Worm (Caenorhabditis elegans) whole organism, L2 larva: ENCODE results near the gene hir-1.

Experiments
- C34F6.9 ChIP-seq: fragments of 150-350 bp; optimal IDR thresholded peaks from 2 replicates; lab custom pipeline; 2014; ENCODE audit warnings: missing biosample characterization, missing genetic modification characterization
- F13H6.1 ChIP-seq: sonication (generic microtip); optimal IDR thresholded peaks from 2 replicates; lab custom pipeline; 2016; ENCODE audit warnings: missing genetic modification characterization, missing compliant biosample characterization
- ZK546.5 ChIP-seq: sonication (generic microtip); optimal IDR thresholded peaks from 2 replicates; lab custom pipeline; 2017; ENCODE audit warnings: missing biosample characterization, missing genetic modification characterization
- alr-1 ChIP-seq: fragments of 150-350 bp; optimal IDR thresholded peaks from 2 replicates; lab custom pipeline; 2014; ENCODE audit warnings: missing biosample characterization, missing genetic modification characterization
- ama-1 ChIP-seq: fragments of 150-350 bp; optimal IDR thresholded peaks from 2 replicates; lab custom pipeline; 2018; ENCODE audit warnings: inconsistent platforms
- blmp-1 ChIP-seq: sonication (generic microtip); optimal IDR thresholded peaks from 2 replicates; lab custom pipeline; 2017; ENCODE audit warnings: missing genetic modification characterization, mild to moderate bottlenecking, missing compliant biosample characterization, antibody characterized with exemption, moderate library complexity; ENCODE audit not compliant: insufficient read depth
- ceh-16 ChIP-seq: fragments of 150-350 bp; optimal IDR thresholded peaks from 2 replicates; lab custom pipeline; 2014; ENCODE audit warnings: missing biosample characterization, missing genetic modification characterization
- crh-2 ChIP-seq: sonication (generic microtip); optimal IDR thresholded peaks from 2 replicates; lab custom pipeline; 2017; ENCODE audit warnings: missing biosample characterization, missing genetic modification characterization
- dmd-4 ChIP-seq: sonication (generic microtip); optimal IDR thresholded peaks from 2 replicates; lab custom pipeline; 2017; ENCODE audit warnings: missing biosample characterization, missing genetic modification characterization
- egl-27 ChIP-seq: sonication (generic microtip); optimal IDR thresholded peaks from 3 replicates; lab custom pipeline; 2017; ENCODE audit warnings: missing biosample characterization, missing genetic modification reagents, missing genetic modification characterization
- elt-1 ChIP-seq: fragments of 150-350 bp; optimal IDR thresholded peaks from 2 replicates; lab custom pipeline; 2014; ENCODE audit warnings: missing biosample characterization, missing genetic modification characterization
- elt-3 ChIP-seq: sonication (generic microtip); optimal IDR thresholded peaks from 2 replicates; lab custom pipeline; 2017; ENCODE audit warnings: missing biosample characterization, missing genetic modification characterization
- fos-1 ChIP-seq: fragments of 150-350 bp; optimal IDR thresholded peaks from 2 replicates; lab custom pipeline; 2014; ENCODE audit warnings: missing biosample characterization, missing genetic modification characterization
- gmeb-1 ChIP-seq: fragments of 150-350 bp; optimal IDR thresholded peaks from 2 replicates; lab custom pipeline; 2014; ENCODE audit warnings: missing biosample characterization, missing genetic modification characterization
- lin-11 ChIP-seq: fragments of 150-350 bp; sonication (generic microtip); optimal IDR thresholded peaks from 2 replicates; lab custom pipeline; 2014; ENCODE audit warnings: missing biosample characterization, missing genetic modification characterization, inconsistent platforms, mixed read lengths
- lin-13 ChIP-seq: fragments of 150-350 bp; optimal IDR thresholded peaks from 2 replicates; lab custom pipeline; 2014; ENCODE audit warnings: missing biosample characterization, missing genetic modification reagents, missing genetic modification characterization
- mbf-1 ChIP-seq: sonication (generic microtip); optimal IDR thresholded peaks from 2 replicates; lab custom pipeline; 2017; ENCODE audit warnings: missing biosample characterization, missing genetic modification characterization
- mdl-1 ChIP-seq, 2 experiments: fragments of 150-350 bp in 1 of 2; sonication (generic microtip) in 1 of 2; optimal IDR thresholded peaks; 2 replicates each; lab custom pipeline; 2017; ENCODE audit warnings: missing biosample characterization in 2 of 2, missing genetic modification characterization in 2 of 2
- nhr-10 ChIP-seq: sonication (generic microtip); optimal IDR thresholded peaks from 2 replicates; lab custom pipeline; 2017; ENCODE audit warnings: missing biosample characterization, missing genetic modification characterization
- nhr-11 ChIP-seq: fragments of 150-350 bp; optimal IDR thresholded peaks from 2 replicates; lab custom pipeline; 2014; ENCODE audit warnings: missing biosample characterization, missing genetic modification characterization
- nhr-12 ChIP-seq: fragments of 150-350 bp; optimal IDR thresholded peaks from 2 replicates; lab custom pipeline; 2014; ENCODE audit warnings: missing biosample characterization, missing genetic modification characterization
- nhr-129 ChIP-seq: fragments of 150-350 bp; optimal IDR thresholded peaks from 2 replicates; lab custom pipeline; 2014; ENCODE audit warnings: missing biosample characterization, missing genetic modification characterization
- nhr-21 ChIP-seq: fragments of 150-350 bp; optimal IDR thresholded peaks from 2 replicates; lab custom pipeline; 2014; ENCODE audit warnings: missing biosample characterization, missing genetic modification characterization
- nhr-23 ChIP-seq: fragments of 150-350 bp; optimal IDR thresholded peaks from 2 replicates; lab custom pipeline; 2014; ENCODE audit warnings: missing biosample characterization, missing genetic modification reagents, missing genetic modification characterization
- nhr-25 ChIP-seq: fragments of 150-350 bp; sonication (generic microtip); optimal IDR thresholded peaks from 3 replicates; lab custom pipeline; 2014; ENCODE audit warnings: missing biosample characterization, missing genetic modification characterization
- nhr-6 ChIP-seq: fragments of 150-350 bp; optimal IDR thresholded peaks from 2 replicates; lab custom pipeline; 2014; ENCODE audit warnings: missing biosample characterization, missing genetic modification characterization
- peb-1 ChIP-seq: fragments of 150-350 bp; optimal IDR thresholded peaks from 2 replicates; lab custom pipeline; 2014; ENCODE audit warnings: missing biosample characterization, missing genetic modification characterization
- skn-1 ChIP-seq: sonication (generic microtip); optimal IDR thresholded peaks from 2 replicates; lab custom pipeline; 2017; ENCODE audit warnings: missing biosample characterization, missing genetic modification characterization
- sma-3 ChIP-seq: sonication (generic microtip); optimal IDR thresholded peaks from 2 replicates; lab custom pipeline; 2016; ENCODE audit warnings: missing genetic modification reagents, missing genetic modification characterization, missing compliant biosample characterization
- sma-9 ChIP-seq, 2 experiments: fragments of 150-350 bp in 1 of 2; sonication (generic microtip) in 1 of 2; optimal IDR thresholded peaks; 2 replicates each; lab custom pipeline; 2014 to 2016; ENCODE audit warnings: missing genetic modification characterization in 2 of 2, mild to moderate bottlenecking in 1 of 2, missing biosample characterization in 1 of 2, missing compliant biosample characterization in 1 of 2, missing genetic modification reagents in 1 of 2, moderate library complexity in 1 of 2
- snpc-4 ChIP-seq: fragments of 150-350 bp; optimal IDR thresholded peaks from 2 replicates; lab custom pipeline; 2014; ENCODE audit warnings: missing biosample characterization, missing genetic modification characterization
- unc-39 ChIP-seq: fragments of 150-350 bp; optimal IDR thresholded peaks from 2 replicates; lab custom pipeline; 2014; ENCODE audit warnings: missing biosample characterization, missing genetic modification characterization
- unc-55 ChIP-seq: fragments of 150-350 bp; sonication (generic microtip); optimal IDR thresholded peaks from 3 replicates; lab custom pipeline; 2014; ENCODE audit warnings: missing biosample characterization, missing genetic modification reagents, missing genetic modification characterization
- zag-1 ChIP-seq: fragments of 150-350 bp; optimal IDR thresholded peaks from 2 replicates; lab custom pipeline; 2014; ENCODE audit warnings: missing biosample characterization, missing genetic modification characterization
- ztf-1 ChIP-seq: fragments of 200-800 bp; sonication (Bioruptor generic); conservative IDR thresholded peaks from 2 replicates; pipeline ENCODE4 v1.3.6; 2022; ENCODE audit warnings: missing genetic modification characterization, missing compliant biosample characterization
- ztf-11 ChIP-seq: sonication (generic microtip); optimal IDR thresholded peaks from 2 replicates; lab custom pipeline; 2017; ENCODE audit warnings: missing biosample characterization, missing genetic modification characterization
- ztf-4 ChIP-seq: fragments of 150-350 bp; optimal IDR thresholded peaks from 2 replicates; lab custom pipeline; 2014; ENCODE audit warnings: missing biosample characterization, missing genetic modification characterization

Gene hir-1

ce11 chrV:5548051-5548450 is 26.1 kb downstream of the hir-1 start, which contains the start of gene ugt-48:
Gene ugt-48, minus strand, starts transcription at chrV:5548062.
- TF ChIP-seq F13H6.1 (no peak), lin-11 (tag; lab: Kevin White, UChicago) (no peak), fos-1 (tag; lab: Kevin White, UChicago) (peak; percentile 51), ZK546.5 (tag; lab: Kevin White, UChicago) (no peak), lin-13 (GFP tag; lab: Kevin White, UChicago) (no peak), ama-1 (lab: Kevin White, UChicago) (no peak), elt-1 (tag; lab: Kevin White, UChicago) (no peak), skn-1 (tag; lab: Kevin White, UChicago) (peak; percentile 72), snpc-4 (tag; lab: Kevin White, UChicago) (no peak), unc-55 (no peak), sma-9 (GFP tag; optimal IDR thresholded peaks at IDR 0.05; lab: Kevin White, UChicago) (no peak), sma-9 (tag; optimal IDR thresholded peaks at IDR 0.05; lab: Kevin White, UChicago) (no peak), unc-39 (tag; lab: Kevin White, UChicago) (no peak), nhr-12 (no peak), ceh-16 (tag; lab: Kevin White, UChicago) (no peak), gmeb-1 (tag; lab: Kevin White, UChicago) (no peak)
- TF ChIP-seq, all 48 proteins: peak for 2

- TF ChIP-seq nhr-11 (tag; lab: Kevin White, UChicago) (no peak), nhr-129 (tag; lab: Kevin White, UChicago) (peak; percentile 65)
Measured at ce11 chrV:5548497-5548896, 26.6 kb downstream of the hir-1 start.

ce11 chrV:5558590-5558989 is 36.7 kb downstream of the hir-1 start, which contains the start of gene glb-5:
Gene glb-5, plus strand, starts transcription at chrV:5558890.
- no peak for TF ChIP-seq ama-1 (lab: Kevin White, UChicago)
- TF ChIP-seq alr-1: no peak
- no peak for TF ChIP-seq gmeb-1 (tag; lab: Kevin White, UChicago)
- TF ChIP-seq ztf-11: no peak
- TF ChIP-seq, all 48 proteins: peak for 0

ce11 chrV:5559882-5560281 is 37.9 kb downstream of the hir-1 start:
- TF ChIP-seq skn-1 (tag; lab: Kevin White, UChicago) (peak; percentile 53), unc-55 (no peak), fos-1 (tag; lab: Kevin White, UChicago) (peak; percentile 96), F13H6.1 (peak; percentile 0), sma-9 (GFP tag; optimal IDR thresholded peaks at IDR 0.05; lab: Kevin White, UChicago) (peak; percentile 61), sma-9 (tag; optimal IDR thresholded peaks at IDR 0.05; lab: Kevin White, UChicago) (no peak), crh-2 (tag; lab: Kevin White, UChicago) (peak; percentile 84), nhr-23 (tag; lab: Kevin White, UChicago) (no peak), nhr-11 (tag; lab: Kevin White, UChicago) (no peak)

- TF ChIP-seq alr-1: no peak
- TF ChIP-seq ZK546.5 (tag; lab: Kevin White, UChicago): no peak
- no peak for TF ChIP-seq egl-27 (tag; lab: Kevin White, UChicago)
- TF ChIP-seq mbf-1 (tag; lab: Kevin White, UChicago): no peak
- no peak for TF ChIP-seq zag-1 (tag; lab: Kevin White, UChicago)
- no peak for TF ChIP-seq nhr-23 (tag; lab: Kevin White, UChicago)
- no peak for TF ChIP-seq elt-3 (tag; lab: Kevin White, UChicago)
- no peak for TF ChIP-seq dmd-4 (tag; lab: Kevin White, UChicago)
- no peak for TF ChIP-seq ztf-11
- TF ChIP-seq F13H6.1: no peak
- no peak for TF ChIP-seq peb-1 (tag; lab: Kevin White, UChicago)
- TF ChIP-seq nhr-11 (tag; lab: Kevin White, UChicago): no peak
- TF ChIP-seq nhr-10 (tag; lab: Kevin White, UChicago): no peak
- no peak for TF ChIP-seq blmp-1
- TF ChIP-seq snpc-4 (tag; lab: Kevin White, UChicago): no peak
- TF ChIP-seq C34F6.9: no peak
- no peak for TF ChIP-seq nhr-21
- no peak for TF ChIP-seq unc-39 (tag; lab: Kevin White, UChicago)
Measured at ce11 chrV:5567119-5567518, 45.2 kb downstream of the hir-1 start, which contains the start of gene C18C4.7. Gene C18C4.7, minus strand, starts transcription at chrV:5567219.

- TF ChIP-seq nhr-6 (tag; lab: Kevin White, UChicago) (no peak), nhr-25 (tag; lab: Kevin White, UChicago) (no peak), mbf-1 (tag; lab: Kevin White, UChicago) (no peak), snpc-4 (tag; lab: Kevin White, UChicago) (no peak), ztf-4 (tag; lab: Kevin White, UChicago) (no peak), ztf-1 (GFP tag; lab: Robert Waterston, UW) (no peak), sma-3 (no peak), sma-9 (GFP tag; optimal IDR thresholded peaks at IDR 0.05; lab: Kevin White, UChicago) (no peak), sma-9 (tag; optimal IDR thresholded peaks at IDR 0.05; lab: Kevin White, UChicago) (no peak), mdl-1 (tag; optimal IDR thresholded peaks at IDR 0.05; lab: Kevin White, UChicago) (no peak), unc-55 (no peak), nhr-23 (tag; lab: Kevin White, UChicago) (no peak), elt-1 (tag; lab: Kevin White, UChicago) (no peak)
- TF ChIP-seq, all 48 proteins: peak for 0
Measured at ce11 chrV:5570433-5570832, 48.5 kb downstream of the hir-1 start, which contains the start of gene glb-6. Gene glb-6, minus strand, starts transcription at chrV:5570533.
